Worm (Caenorhabditis elegans) whole organism, L1 larva: ENCODE results near the gene irld-6.

Experiments
- C04F5.9 ChIP-seq: sonication (generic microtip); optimal IDR thresholded peaks from 2 replicates; lab custom pipeline; 2016; ENCODE audit warnings: missing genetic modification characterization, missing compliant biosample characterization
- C34B4.2 ChIP-seq: sonication (generic microtip); optimal IDR thresholded peaks from 2 replicates; lab custom pipeline; 2017; ENCODE audit warnings: mild to moderate bottlenecking, missing genetic modification characterization, missing compliant biosample characterization
- aha-1 ChIP-seq: fragments of 150-350 bp; optimal IDR thresholded peaks from 2 replicates; lab custom pipeline; 2014; ENCODE audit warnings: missing biosample characterization, missing genetic modification characterization
- alr-1 ChIP-seq: fragments of 200-800 bp; sonication (Bioruptor generic); optimal IDR thresholded peaks from 2 replicates; lab custom pipeline; 2018; ENCODE audit warnings: borderline replicate concordance, mild to moderate bottlenecking, missing genetic modification characterization, missing compliant biosample characterization
- aly-2 ChIP-seq: fragments of 150-350 bp; optimal IDR thresholded peaks from 2 replicates; lab custom pipeline; 2014; ENCODE audit warnings: missing biosample characterization, missing genetic modification characterization
- blmp-1 ChIP-seq: fragments of 150-350 bp; optimal IDR thresholded peaks from 2 replicates; lab custom pipeline; 2014; ENCODE audit warnings: missing biosample characterization, missing genetic modification characterization
- ceh-8 ChIP-seq: fragments of 200-800 bp; sonication (Bioruptor generic); optimal IDR thresholded peaks from 2 replicates; lab custom pipeline; 2018; ENCODE audit warnings: mild to moderate bottlenecking, missing genetic modification characterization, moderate library complexity, missing compliant biosample characterization
- ceh-82 ChIP-seq, 3 experiments: fragments of 150-350 bp in 1 of 3; sonication (generic microtip) in 2 of 3; optimal IDR thresholded peaks; 2 replicates each; lab custom pipeline; 2014 to 2017; ENCODE audit warnings: missing biosample characterization in 3 of 3, missing genetic modification characterization in 3 of 3
- ceh-88 ChIP-seq: fragments of 200-800 bp; sonication (Bioruptor generic); IDR thresholded peaks from 2 replicates; pipeline ENCODE4 v1.3.6; 2022; ENCODE audit warnings: missing genetic modification characterization, missing compliant biosample characterization
- ceh-90 ChIP-seq: sonication (generic microtip); optimal IDR thresholded peaks from 2 replicates; lab custom pipeline; 2016; ENCODE audit warnings: missing genetic modification characterization, missing compliant biosample characterization
- ces-1 ChIP-seq: fragments of 150-350 bp; optimal IDR thresholded peaks from 2 replicates; lab custom pipeline; 2014; ENCODE audit warnings: missing biosample characterization, missing genetic modification reagents, missing genetic modification characterization
- dpl-1 ChIP-seq, 3 experiments: fragments of 150-350 bp in 2 of 3; sonication (generic microtip) in 1 of 3; optimal IDR thresholded peaks; 2 replicates each; lab custom pipeline; 2014 to 2017; ENCODE audit warnings: missing biosample characterization in 3 of 3, missing genetic modification characterization in 3 of 3, missing genetic modification reagents in 3 of 3
- efl-1 ChIP-seq, 4 experiments: fragments of 150-350 bp; optimal IDR thresholded peaks in 3 of 4; peaks in 1 of 4; 1 replicate in 1 of 4; 2 replicates in 3 of 4; lab custom pipeline; 2014; ENCODE audit warnings: missing biosample characterization in 2 of 4, missing genetic modification characterization in 2 of 4, missing genetic modification reagents in 2 of 4
- efl-3 ChIP-seq: fragments of 200-800 bp; sonication (Bioruptor generic); optimal IDR thresholded peaks from 2 replicates; lab custom pipeline; 2018; ENCODE audit warnings: mild to moderate bottlenecking, missing genetic modification characterization, missing compliant biosample characterization
- elt-2 ChIP-seq: sonication (generic microtip); optimal IDR thresholded peaks from 2 replicates; lab custom pipeline; 2016; ENCODE audit warnings: missing genetic modification characterization, mild to moderate bottlenecking, inconsistent platforms, missing compliant biosample characterization, missing genetic modification reagents
- fkh-10 ChIP-seq: sonication (generic microtip); optimal IDR thresholded peaks from 2 replicates; lab custom pipeline; 2017; ENCODE audit warnings: missing biosample characterization, missing genetic modification reagents, missing genetic modification characterization
- fkh-8 ChIP-seq: sonication (generic microtip); optimal IDR thresholded peaks from 2 replicates; lab custom pipeline; 2016; ENCODE audit warnings: mild to moderate bottlenecking, missing genetic modification characterization, missing compliant biosample characterization
- grh-1 ChIP-seq: fragments of 200-800 bp; sonication (Bioruptor generic); IDR thresholded peaks from 2 replicates; pipeline ENCODE4 v1.3.6; 2022; ENCODE audit warnings: missing genetic modification reagents, missing genetic modification characterization, missing compliant biosample characterization
- hlh-17 ChIP-seq: fragments of 200-800 bp; sonication (Bioruptor generic); optimal IDR thresholded peaks from 2 replicates; lab custom pipeline; 2018; ENCODE audit warnings: missing genetic modification characterization, mild to moderate bottlenecking, missing compliant biosample characterization, moderate library complexity, borderline replicate concordance
- hpl-2 ChIP-seq: fragments of 150-350 bp; optimal IDR thresholded peaks from 2 replicates; lab custom pipeline; 2014; ENCODE audit warnings: missing biosample characterization, missing genetic modification reagents, missing genetic modification characterization
- irx-1 ChIP-seq: sonication (generic microtip); optimal IDR thresholded peaks from 2 replicates; lab custom pipeline; 2016; ENCODE audit warnings: missing genetic modification characterization, missing compliant biosample characterization
- isw-1 ChIP-seq: fragments of 200-800 bp; sonication (Bioruptor generic); IDR thresholded peaks from 2 replicates; pipeline ENCODE4 v1.3.6; 2022; ENCODE audit warnings: missing genetic modification characterization, missing compliant biosample characterization
- lin-13 ChIP-seq: fragments of 150-350 bp; optimal IDR thresholded peaks from 2 replicates; lab custom pipeline; 2014; ENCODE audit warnings: missing biosample characterization, missing genetic modification reagents, missing genetic modification characterization
- lin-15B ChIP-seq: fragments of 150-350 bp; sonication (generic microtip); optimal IDR thresholded peaks from 3 replicates; lab custom pipeline; 2014; ENCODE audit warnings: missing biosample characterization, missing genetic modification characterization
- lin-35 ChIP-seq, 2 experiments: fragments of 150-350 bp; optimal IDR thresholded peaks; 2 replicates each; lab custom pipeline; 2014; ENCODE audit warnings: missing biosample characterization in 2 of 2, missing genetic modification characterization in 2 of 2, missing genetic modification reagents in 2 of 2
- lin-39 ChIP-seq: fragments of 150-350 bp; optimal IDR thresholded peaks from 2 replicates; lab custom pipeline; 2014; ENCODE audit warnings: missing biosample characterization, missing genetic modification reagents, missing genetic modification characterization
- lir-3 ChIP-seq: sonication (generic microtip); optimal IDR thresholded peaks from 2 replicates; lab custom pipeline; 2016; ENCODE audit warnings: mild to moderate bottlenecking, missing genetic modification characterization, moderate library complexity, missing compliant biosample characterization; ENCODE audit not compliant: poor library complexity
- lsy-2 ChIP-seq, 2 experiments: fragments of 150-350 bp; optimal IDR thresholded peaks; 2 replicates each; lab custom pipeline; 2014; ENCODE audit warnings: missing biosample characterization in 2 of 2, missing genetic modification characterization in 2 of 2
- mab-9 ChIP-seq: fragments of 200-800 bp; sonication (Bioruptor generic); IDR thresholded peaks from 2 replicates; pipeline ENCODE4 v1.3.6; 2022; ENCODE audit warnings: missing genetic modification reagents, missing genetic modification characterization, missing compliant biosample characterization
- mep-1 ChIP-seq: fragments of 150-350 bp; optimal IDR thresholded peaks from 2 replicates; lab custom pipeline; 2014; ENCODE audit warnings: missing biosample characterization, missing genetic modification characterization
- nhr-11 ChIP-seq: fragments of 150-350 bp; optimal IDR thresholded peaks from 2 replicates; lab custom pipeline; 2014; ENCODE audit warnings: missing biosample characterization, missing genetic modification characterization
- nhr-12 ChIP-seq: sonication (generic microtip); optimal IDR thresholded peaks from 2 replicates; lab custom pipeline; 2017; ENCODE audit warnings: missing biosample characterization, missing genetic modification characterization
- nhr-19 ChIP-seq: fragments of 200-800 bp; sonication (Bioruptor generic); conservative IDR thresholded peaks from 2 replicates; pipeline ENCODE4 v1.3.6; 2022; ENCODE audit warnings: missing genetic modification characterization, missing compliant biosample characterization
- nhr-28 ChIP-seq: fragments of 150-350 bp; optimal IDR thresholded peaks from 2 replicates; lab custom pipeline; 2014; ENCODE audit warnings: missing biosample characterization, missing genetic modification characterization
- nhr-71 ChIP-seq: sonication (generic microtip); optimal IDR thresholded peaks from 2 replicates; lab custom pipeline; 2016; ENCODE audit warnings: mild to moderate bottlenecking, missing genetic modification characterization, moderate library complexity, missing compliant biosample characterization
- nhr-84 ChIP-seq: sonication (generic microtip); optimal IDR thresholded peaks from 2 replicates; lab custom pipeline; 2017; ENCODE audit warnings: missing biosample characterization, missing genetic modification characterization
- nhr-90 ChIP-seq: sonication (generic microtip); optimal IDR thresholded peaks from 2 replicates; lab custom pipeline; 2016; ENCODE audit warnings: mild to moderate bottlenecking, missing genetic modification characterization, missing compliant biosample characterization; ENCODE audit not compliant: poor library complexity
- pag-3 ChIP-seq: sonication (generic microtip); optimal IDR thresholded peaks from 2 replicates; lab custom pipeline; 2017; ENCODE audit warnings: missing genetic modification characterization, mild to moderate bottlenecking, missing compliant biosample characterization, antibody characterized with exemption, borderline replicate concordance; ENCODE audit not compliant: insufficient read depth
- rnt-1 ChIP-seq: sonication (generic microtip); optimal IDR thresholded peaks from 2 replicates; lab custom pipeline; 2016; ENCODE audit warnings: mild to moderate bottlenecking, missing genetic modification characterization, moderate library complexity, missing compliant biosample characterization
- skn-1 ChIP-seq: fragments of 150-350 bp; optimal IDR thresholded peaks from 2 replicates; lab custom pipeline; 2014; ENCODE audit warnings: missing biosample characterization, missing genetic modification characterization
- snu-23 ChIP-seq: sonication (generic microtip); optimal IDR thresholded peaks from 2 replicates; lab custom pipeline; 2016; ENCODE audit warnings: missing genetic modification characterization, missing compliant biosample characterization
- sox-4 ChIP-seq: sonication (generic microtip); optimal IDR thresholded peaks from 2 replicates; lab custom pipeline; 2016; ENCODE audit warnings: missing genetic modification characterization, missing compliant biosample characterization
- swsn-7 ChIP-seq: sonication (generic microtip); optimal IDR thresholded peaks from 2 replicates; lab custom pipeline; 2016; ENCODE audit warnings: missing genetic modification characterization, missing compliant biosample characterization
- tbx-2 ChIP-seq: sonication (generic microtip); optimal IDR thresholded peaks from 2 replicates; lab custom pipeline; 2016; ENCODE audit warnings: missing genetic modification characterization, missing compliant biosample characterization
- tlp-1 ChIP-seq: fragments of 150-350 bp; optimal IDR thresholded peaks from 2 replicates; lab custom pipeline; 2014; ENCODE audit warnings: missing biosample characterization, missing genetic modification characterization
- unc-130 ChIP-seq: fragments of 150-350 bp; optimal IDR thresholded peaks from 2 replicates; lab custom pipeline; 2017; ENCODE audit warnings: missing biosample characterization, missing genetic modification characterization, inconsistent platforms
- unc-98 ChIP-seq: fragments of 200-800 bp; sonication (Bioruptor generic); IDR thresholded peaks from 2 replicates; pipeline ENCODE4 v1.3.6; 2022; ENCODE audit warnings: missing genetic modification characterization, missing compliant biosample characterization
- ztf-11 ChIP-seq, 2 experiments: sonication (generic microtip); optimal IDR thresholded peaks; 2 replicates each; lab custom pipeline; 2016 to 2017; ENCODE audit warnings: missing genetic modification characterization in 2 of 2, missing biosample characterization in 1 of 2, missing compliant biosample characterization in 1 of 2

Gene irld-6

ce11 chrV:10736756-10737155 lies 19.8 kb downstream of the irld-6 start, which contains the start of the genes mre-11 and wdr-5.3 (continued):
- TF ChIP-seq tbx-2: no peak
- no peak for TF ChIP-seq nhr-84
- TF ChIP-seq nhr-12 (tag; lab: Kevin White, UChicago): no peak
- TF ChIP-seq unc-98 (GFP tag; lab: Robert Waterston, UW): no peak
- TF ChIP-seq dpl-1 (GFP tag; optimal IDR thresholded peaks at IDR 0.05; lab: Kevin White, UChicago): peak; percentile 84 to 92 (median 88)
- peak; percentile 80 for TF ChIP-seq snu-23 (GFP tag; lab: Kevin White, UChicago)
- peak; percentile 46 for TF ChIP-seq isw-1
- peak; percentile 18 for TF ChIP-seq elt-2 (tag; lab: Kevin White, UChicago)
- TF ChIP-seq sox-4 (tag; lab: Kevin White, UChicago): peak; percentile 52
- TF ChIP-seq lsy-2 (tag; optimal IDR thresholded peaks at IDR 0.05; lab: Kevin White, UChicago): peak; percentile 65 to 77
- TF ChIP-seq ces-1 (GFP tag; lab: Kevin White, UChicago): no peak
- TF ChIP-seq hlh-17: no peak
- no peak for TF ChIP-seq ceh-88 (GFP tag; lab: Robert Waterston, UW)
- peak; percentile 75 for TF ChIP-seq swsn-7 (tag; lab: Kevin White, UChicago)
- no peak for TF ChIP-seq nhr-11
- peak; percentile 97 for TF ChIP-seq rnt-1 (tag; lab: Kevin White, UChicago)
- peak; percentile 68 for TF ChIP-seq mep-1 (tag; lab: Kevin White, UChicago)
- TF ChIP-seq nhr-28: no peak
- no peak for TF ChIP-seq ceh-8 (GFP tag; lab: Kevin White, UChicago)
- no peak for TF ChIP-seq aly-2 (tag; lab: Kevin White, UChicago)
- TF ChIP-seq nhr-90: peak; percentile 71
- peak; percentile 48 for TF ChIP-seq fkh-8
- TF ChIP-seq tlp-1: no peak
- TF ChIP-seq lin-15B (tag; lab: Kevin White, UChicago): peak; percentile 56
- no peak for TF ChIP-seq alr-1 (tag; lab: Kevin White, UChicago)
- TF ChIP-seq aha-1: no peak
- no peak for TF ChIP-seq C34B4.2 (tag; lab: Kevin White, UChicago)
- peak; percentile 83 for TF ChIP-seq nhr-71 (tag; lab: Kevin White, UChicago)
- TF ChIP-seq ceh-82 (tag; optimal IDR thresholded peaks at IDR 0.05; lab: Kevin White, UChicago): peak in 2 of 3 experiments; percentile 37
- TF ChIP-seq lir-3 (tag; lab: Kevin White, UChicago): peak; percentile 90
- no peak for TF ChIP-seq fkh-10 (GFP tag; lab: Kevin White, UChicago)
- peak; percentile 68 for TF ChIP-seq irx-1 (tag; lab: Kevin White, UChicago)
- peak; percentile 56 for TF ChIP-seq lin-13 (GFP tag; lab: Kevin White, UChicago)
- peak; percentile 72 for TF ChIP-seq nhr-19
- peak; percentile 57 for TF ChIP-seq skn-1 (tag; lab: Kevin White, UChicago)
- TF ChIP-seq hpl-2 (GFP tag; lab: Kevin White, UChicago): no peak
- peak; percentile 70 to 90 for TF ChIP-seq efl-1 (optimal IDR thresholded peaks at IDR 0.05; lab: Kevin White, UChicago)
- peak; percentile 89 to 99 for TF ChIP-seq efl-1 (GFP tag; optimal IDR thresholded peaks at IDR 0.05 in 1 of 2; lab: Kevin White, UChicago)
- TF ChIP-seq mab-9 (GFP tag; lab: Robert Waterston, UW): no peak
- peak; percentile 29 for TF ChIP-seq C04F5.9 (tag; lab: Kevin White, UChicago)
- peak in 1 of 2 experiments; percentile 78 for TF ChIP-seq ztf-11 (tag; optimal IDR thresholded peaks at IDR 0.05; lab: Kevin White, UChicago)

ce11 chrV:10731989-10732472 lies 24.6 kb downstream of the irld-6 start, which contains the start of gene T28B11.1:
Gene T28B11.1, minus strand, starts transcription at chrV:10732422.
- TF ChIP-seq lin-35 (GFP tag; optimal IDR thresholded peaks at IDR 0.05; lab: Kevin White, UChicago) (peak in 1 of 2 experiments; percentile 3), grh-1 (GFP tag; lab: Robert Waterston, UW) (no peak), efl-3 (GFP tag; lab: Kevin White, UChicago) (no peak), unc-130 (tag; lab: Kevin White, UChicago) (no peak), lsy-2 (tag; optimal IDR thresholded peaks at IDR 0.05; lab: Kevin White, UChicago) (no peak), lin-39 (no peak), elt-2 (tag; lab: Kevin White, UChicago) (peak; percentile 78), blmp-1 (tag; lab: Kevin White, UChicago) (no peak), lir-3 (tag; lab: Kevin White, UChicago) (no peak), ceh-90 (tag; lab: Kevin White, UChicago) (no peak), pag-3 (tag; lab: Kevin White, UChicago) (no peak)
